Worm (Caenorhabditis elegans) whole organism, young adult: ENCODE results near the gene idpb-1.

Experiments
- B0261.1 ChIP-seq: sonication (generic microtip); optimal IDR thresholded peaks from 2 replicates; lab custom pipeline; 2016; ENCODE audit warnings: mild to moderate bottlenecking, missing genetic modification characterization, moderate library complexity, missing compliant biosample characterization
- egl-44 ChIP-seq: fragments of 200-800 bp; sonication (Bioruptor generic); IDR thresholded peaks from 2 replicates; pipeline ENCODE4 v1.3.6; 2022; ENCODE audit warnings: missing genetic modification reagents, missing genetic modification characterization, missing compliant biosample characterization
- him-1 ChIP-seq: sonication (generic microtip); optimal IDR thresholded peaks from 2 replicates; lab custom pipeline; 2016; ENCODE audit warnings: missing genotype, missing genetic modification reagents, missing genetic modification characterization, missing compliant biosample characterization
- hsf-1 ChIP-seq: fragments of 200-800 bp; sonication (Bioruptor generic); IDR thresholded peaks from 2 replicates; pipeline ENCODE4 v1.3.6; 2022; ENCODE audit warnings: missing genetic modification reagents, missing genetic modification characterization, missing compliant biosample characterization
- mel-28 ChIP-seq: sonication (generic microtip); optimal IDR thresholded peaks from 2 replicates; lab custom pipeline; 2016; ENCODE audit warnings: borderline replicate concordance, mild to moderate bottlenecking, missing genetic modification characterization, missing compliant biosample characterization
- mxl-1 ChIP-seq: sonication (generic microtip); optimal IDR thresholded peaks from 2 replicates; lab custom pipeline; 2016; ENCODE audit warnings: missing genetic modification characterization, missing compliant biosample characterization
- nfya-1 ChIP-seq: sonication (generic microtip); optimal IDR thresholded peaks from 2 replicates; lab custom pipeline; 2017; ENCODE audit warnings: antibody characterized with exemption, missing compliant biosample characterization, missing genetic modification characterization, borderline replicate concordance; ENCODE audit not compliant: insufficient read depth
- nhr-27 ChIP-seq: fragments of 200-800 bp; sonication (Bioruptor generic); optimal IDR thresholded peaks from 2 replicates; lab custom pipeline; 2018; ENCODE audit warnings: mild to moderate bottlenecking, missing genetic modification characterization, moderate library complexity, missing compliant biosample characterization
- repo-1 ChIP-seq: sonication (generic microtip); optimal IDR thresholded peaks from 2 replicates; lab custom pipeline; 2017; ENCODE audit warnings: mild to moderate bottlenecking, missing genetic modification characterization, missing compliant biosample characterization
- sea-2 ChIP-seq: fragments of 200-800 bp; sonication (Bioruptor generic); IDR thresholded peaks from 2 replicates; pipeline ENCODE4 v1.3.6; 2022; ENCODE audit warnings: missing genetic modification characterization, missing compliant biosample characterization

DNA sequence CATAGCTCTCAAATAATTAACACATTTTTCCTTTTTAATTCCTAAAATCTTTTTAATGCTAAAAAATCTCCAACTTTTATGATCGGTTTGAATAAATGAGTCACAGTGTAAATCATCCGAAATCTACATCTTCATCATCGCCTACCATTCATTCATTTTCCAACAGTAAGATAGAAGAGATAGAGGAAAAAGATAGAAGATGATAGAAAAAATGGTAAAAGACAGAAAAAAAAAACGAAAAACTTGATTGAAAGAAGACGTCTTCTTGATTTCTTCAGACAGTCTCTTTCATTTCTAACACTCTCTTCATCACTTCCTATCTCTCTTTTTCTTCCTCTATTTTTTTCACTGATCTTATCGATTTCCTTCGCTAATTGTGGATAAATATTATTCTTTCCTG is 1.4 kb downstream of the idpb-1 start:
- TF ChIP-seq repo-1 (tag; lab: Kevin White, UChicago) (no peak), egl-44 (GFP tag; lab: Robert Waterston, UW) (no peak), nfya-1 (no peak), mxl-1 (no peak), B0261.1 (tag; lab: Kevin White, UChicago) (no peak), mel-28 (no peak), him-1 (tag; lab: Kevin White, UChicago) (no peak), sea-2 (GFP tag; lab: Robert Waterston, UW) (no peak), nhr-27 (no peak), hsf-1 (GFP tag; lab: Robert Waterston, UW) (no peak)
